Fruit fly (Drosophila melanogaster) whole organism, wandering third instar larva: Measurements from ENCODE around the gene CG46457.

Experiments
- GATAd ChIP-seq: sonication (Bioruptor generic); optimal IDR thresholded peaks from 2 replicates; lab custom pipeline; 2016; ENCODE audit warnings: missing biosample characterization, missing genetic modification characterization
- OdsH ChIP-seq: fragments of 200-800 bp; sonication (Bioruptor generic); optimal IDR thresholded peaks from 2 replicates; lab custom pipeline; 2016; ENCODE audit warnings: missing biosample characterization, mild to moderate bottlenecking, missing genetic modification characterization
- br ChIP-seq: fragments of 200-800 bp; sonication (Bioruptor generic); optimal IDR thresholded peaks from 2 replicates; lab custom pipeline; 2016; ENCODE audit warnings: missing biosample characterization, missing genetic modification characterization
- h ChIP-seq: fragments of 200-800 bp; sonication (Bioruptor generic); optimal IDR thresholded peaks from 3 replicates; lab custom pipeline; 2016; ENCODE audit warnings: missing biosample characterization, mild to moderate bottlenecking, missing genetic modification characterization
- pan ChIP-seq: fragments of >200 bp; optimal IDR thresholded peaks from 2 replicates; lab custom pipeline; 2017
- rgr ChIP-seq: fragments of 200-800 bp; sonication (Bioruptor generic); optimal IDR thresholded peaks from 3 replicates; lab custom pipeline; 2016; ENCODE audit warnings: missing biosample characterization, mild to moderate bottlenecking, missing genetic modification characterization
- usp ChIP-seq: fragments of >200 bp; optimal IDR thresholded peaks from 2 replicates; lab custom pipeline; 2017; ENCODE audit warnings: missing biosample characterization, missing genetic modification characterization

dm6 chr3R:13553875-13554399, 24.8 kb upstream of the CG46457 start:
- TF ChIP-seq pan (lab: Kevin White, UChicago) (no peak), GATAd (GFP tag; lab: Kevin White, UChicago) (no peak), h (GFP tag; lab: Kevin White, UChicago) (no peak), rgr (GFP tag; lab: Kevin White, UChicago) (no peak), usp (no peak), br (GFP tag; lab: Kevin White, UChicago) (no peak), OdsH (GFP tag; lab: Kevin White, UChicago) (no peak)
